Fruit fly (Drosophila melanogaster) whole organism, larva: Measurements from ENCODE around the gene CG9338.

Source experiments
- noc ChIP-seq: fragments of 200-800 bp; sonication (Bioruptor generic); optimal IDR thresholded peaks from 3 replicates; lab custom pipeline; 2019; ENCODE audit warnings: missing biosample characterization, mild to moderate bottlenecking, missing genetic modification characterization, moderate library complexity

CG9338 gene

DNA sequence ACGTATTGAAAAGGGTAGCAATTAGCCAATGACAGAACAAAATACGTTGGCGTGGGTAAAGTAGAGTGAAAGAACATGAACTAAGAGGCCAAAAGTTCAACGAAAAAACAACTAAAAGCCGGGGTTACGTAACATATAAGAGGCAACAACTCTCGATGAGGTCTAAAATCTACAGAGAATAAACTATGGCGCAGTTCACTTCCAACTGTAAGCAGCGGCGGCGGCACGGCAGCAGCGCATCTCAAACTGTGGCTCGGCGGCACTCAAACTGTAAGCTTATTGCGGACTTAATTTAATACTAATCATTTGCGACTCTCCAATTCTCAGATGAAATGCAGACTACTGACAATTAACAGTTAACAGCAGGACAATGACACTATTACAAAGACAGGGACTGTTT, 9.5 kb downstream of the CG9338 start:
- no peak for TF ChIP-seq noc (tag; lab: Kevin White, UChicago)

- no peak for TF ChIP-seq noc (tag; lab: Kevin White, UChicago)
Observed at dm6 chr2L:20878052-20878451, 13.0 kb downstream of the CG9338 start.

dm6 chr2L:20878463-20878862, 13.4 kb downstream of the CG9338 start:
- TF ChIP-seq noc (tag; lab: Kevin White, UChicago), result no peak

DNA sequence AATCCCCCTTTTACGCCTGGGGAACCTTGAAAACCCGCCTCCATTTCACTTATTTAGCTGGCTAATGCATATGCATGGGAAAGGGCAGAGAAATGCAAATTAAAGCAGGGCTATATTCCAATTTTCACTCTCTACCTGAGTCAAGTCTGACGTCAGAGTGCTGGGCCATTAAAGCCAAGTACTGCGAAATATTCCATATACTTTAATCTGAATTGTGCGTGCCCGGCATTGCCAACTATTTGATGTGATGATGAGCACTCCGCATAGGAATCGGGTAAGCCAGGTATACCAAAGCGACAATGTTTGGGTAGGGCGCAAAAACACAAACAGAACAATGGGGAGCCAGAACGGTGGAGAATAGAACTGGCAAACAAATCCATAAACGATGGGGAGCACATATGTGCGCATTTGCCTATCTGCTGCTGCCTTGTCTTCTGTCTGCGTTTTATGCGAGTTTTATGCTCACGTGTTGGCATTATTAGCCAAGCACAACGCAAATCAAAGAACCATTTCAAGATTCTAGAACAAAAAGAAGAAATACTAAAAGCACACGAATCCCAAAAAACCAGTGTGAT, 14.6 kb downstream of the CG9338 start:
- peak; percentile 33 for TF ChIP-seq noc (tag; lab: Kevin White, UChicago)

DNA sequence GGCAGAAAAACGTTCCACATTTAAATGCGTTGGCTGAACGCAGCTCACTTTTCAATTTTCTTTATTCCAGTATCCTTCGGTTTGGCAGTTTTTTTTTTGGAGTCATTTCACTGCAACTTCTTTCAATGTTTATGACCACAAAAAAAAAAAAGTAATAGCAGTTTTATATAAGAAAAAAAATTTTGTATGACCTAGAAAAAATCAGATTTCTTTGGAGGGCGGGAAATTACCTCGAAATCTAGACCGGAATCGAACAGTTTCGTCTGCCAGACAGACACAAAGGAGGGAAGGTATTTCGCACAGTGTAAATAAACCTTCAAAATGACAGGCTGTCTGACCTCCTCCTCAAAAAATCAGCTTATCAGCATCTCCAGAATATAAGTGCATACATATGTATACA, 15.5 kb downstream of the CG9338 start:
- no peak for TF ChIP-seq noc (tag; lab: Kevin White, UChicago)

dm6 chr2L:20881353-20882079, 16.5 kb downstream of the CG9338 start:
- TF ChIP-seq noc (tag; lab: Kevin White, UChicago), result peak; percentile 82

DNA sequence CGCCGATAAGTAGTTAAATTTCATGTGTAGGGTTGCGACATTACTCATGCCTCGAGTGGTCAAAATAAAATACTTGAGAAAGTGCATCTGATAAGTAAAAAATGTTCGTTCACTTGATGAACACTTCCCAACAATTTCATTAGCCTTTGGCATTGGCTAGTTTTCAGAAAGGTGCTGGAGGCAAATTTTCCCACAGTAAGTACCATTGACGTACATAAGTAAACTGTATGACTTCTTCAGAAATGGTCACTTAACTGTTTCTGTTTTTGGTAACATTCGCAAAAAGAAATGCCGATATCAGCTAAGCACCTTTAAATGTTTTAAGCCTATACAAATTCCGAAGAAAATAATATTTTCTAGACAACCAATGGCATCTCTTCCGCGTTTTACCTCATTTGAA, 18.1 kb downstream of the CG9338 start:
- no peak for TF ChIP-seq noc (tag; lab: Kevin White, UChicago)

- TF ChIP-seq noc (tag; lab: Kevin White, UChicago), result peak; percentile 67
Observed at dm6 chr2L:20883624-20884220, 18.7 kb downstream of the CG9338 start.

DNA sequence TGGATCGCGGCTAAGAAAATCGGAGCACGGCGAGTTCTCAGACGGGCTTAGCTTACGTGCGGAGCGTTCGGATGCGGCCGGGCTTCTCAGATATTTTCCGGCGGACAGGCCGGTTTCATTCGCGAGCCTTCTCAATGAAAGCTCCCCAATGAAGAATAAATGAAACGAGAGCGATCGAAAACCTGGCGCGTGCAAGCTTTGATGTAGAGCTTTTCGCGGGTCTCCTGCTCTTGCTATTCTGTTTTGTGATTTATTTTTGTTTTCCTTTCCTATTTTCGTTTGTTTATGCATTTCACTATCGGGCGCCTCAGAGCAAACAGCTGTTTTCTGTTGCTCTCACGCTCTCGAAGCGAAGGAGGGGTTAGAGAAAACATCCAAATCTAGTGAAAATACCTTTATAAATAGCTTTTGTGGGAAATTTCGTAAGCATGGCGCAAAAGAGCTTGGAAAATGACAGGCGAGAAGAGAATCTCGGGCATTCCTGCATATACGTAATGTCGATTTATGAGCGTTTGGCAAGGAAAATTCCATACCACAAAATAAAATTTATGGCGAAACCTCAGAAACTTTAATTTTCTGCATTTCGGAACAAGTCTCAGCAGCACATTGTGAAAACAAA, 21.0 kb downstream of the CG9338 start:
- TF ChIP-seq noc (tag; lab: Kevin White, UChicago), result peak; percentile 25

- no peak for TF ChIP-seq noc (tag; lab: Kevin White, UChicago)
Observed at dm6 chr2L:20887273-20887672, 22.3 kb downstream of the CG9338 start.

DNA sequence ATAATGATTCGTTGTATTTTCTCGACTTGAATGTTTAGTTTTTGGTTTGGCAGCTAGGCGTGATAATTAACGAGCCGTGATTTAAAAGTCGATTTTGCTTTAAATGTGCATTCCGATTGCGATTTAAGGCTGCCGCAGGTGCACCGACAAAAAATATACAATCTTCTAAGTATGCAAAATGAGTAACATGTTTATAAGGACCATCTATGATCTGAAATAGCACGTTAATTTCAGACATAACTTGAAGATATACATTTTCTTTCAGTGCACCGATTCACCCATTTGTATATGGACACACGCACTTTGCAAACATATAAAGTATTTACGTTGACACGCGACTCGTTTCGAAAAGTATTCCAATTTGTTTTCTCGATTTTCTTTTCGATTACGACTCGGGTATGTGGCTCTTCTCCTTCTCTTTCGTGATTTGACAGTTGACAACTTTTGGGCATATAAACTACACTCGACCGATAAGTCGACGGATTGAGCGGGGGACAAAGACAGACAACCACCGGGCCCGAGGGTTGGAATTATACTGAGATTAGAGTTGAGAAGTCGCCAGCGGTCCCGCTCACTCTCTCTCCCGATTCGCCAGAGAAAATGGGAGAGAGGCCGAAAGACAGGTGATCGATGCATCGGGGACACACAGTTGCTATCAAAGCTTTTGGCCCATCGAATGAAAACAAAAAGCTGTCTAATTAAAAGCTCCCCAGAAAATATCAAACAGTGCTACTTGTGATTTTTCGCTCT, 25.0 kb downstream of the CG9338 start:
- no peak for TF ChIP-seq noc (tag; lab: Kevin White, UChicago)

DNA sequence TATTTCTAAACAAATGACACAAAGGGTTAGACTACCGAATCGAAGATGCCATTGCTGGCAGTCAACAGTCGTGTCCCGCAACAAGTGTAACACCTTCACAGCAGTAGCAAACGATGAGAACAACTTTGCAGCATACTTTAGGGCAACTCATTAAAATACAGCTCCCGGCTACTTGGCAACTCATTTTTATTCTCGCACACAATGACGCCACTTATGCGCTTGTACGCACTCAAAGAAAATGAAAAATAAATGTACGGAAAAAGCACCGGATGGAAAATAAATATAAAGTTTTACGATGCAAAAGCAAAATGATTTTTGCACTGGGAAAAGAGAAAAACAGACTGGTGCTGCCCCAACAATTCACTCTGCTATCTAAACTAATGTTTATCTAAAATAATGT, 26.2 kb downstream of the CG9338 start:
- TF ChIP-seq noc (tag; lab: Kevin White, UChicago), result no peak

DNA sequence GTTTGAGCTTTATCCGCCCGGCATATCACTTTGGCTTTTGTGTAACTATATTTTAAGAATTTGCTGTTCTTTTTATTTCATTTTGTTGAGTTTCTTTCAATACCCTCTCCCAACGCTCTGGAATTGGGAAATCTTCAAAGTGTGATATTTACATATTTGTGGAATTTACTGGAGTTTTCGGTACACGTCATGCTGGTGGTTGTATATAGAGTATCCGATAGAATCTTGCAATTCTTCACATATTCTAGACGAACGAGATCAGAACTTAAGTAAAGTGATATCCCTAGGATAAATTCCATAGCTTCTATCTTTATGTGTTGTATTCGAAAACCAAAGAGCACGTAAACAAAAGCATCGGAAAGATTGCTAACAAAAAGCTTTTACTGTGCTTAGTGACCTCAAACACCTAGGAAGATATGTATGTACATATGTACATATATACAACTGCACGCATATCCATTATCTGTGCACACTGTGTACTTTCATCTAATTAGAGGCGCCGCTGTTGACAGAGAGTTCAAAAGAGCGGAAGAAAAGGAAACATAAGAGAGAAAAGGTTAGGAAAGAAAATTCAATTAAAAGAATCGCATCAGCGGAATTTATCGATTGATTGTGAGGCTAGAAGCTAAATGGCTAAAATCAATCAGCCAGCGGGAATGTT, 31.8 kb downstream of the CG9338 start:
- no peak for TF ChIP-seq noc (tag; lab: Kevin White, UChicago)

DNA sequence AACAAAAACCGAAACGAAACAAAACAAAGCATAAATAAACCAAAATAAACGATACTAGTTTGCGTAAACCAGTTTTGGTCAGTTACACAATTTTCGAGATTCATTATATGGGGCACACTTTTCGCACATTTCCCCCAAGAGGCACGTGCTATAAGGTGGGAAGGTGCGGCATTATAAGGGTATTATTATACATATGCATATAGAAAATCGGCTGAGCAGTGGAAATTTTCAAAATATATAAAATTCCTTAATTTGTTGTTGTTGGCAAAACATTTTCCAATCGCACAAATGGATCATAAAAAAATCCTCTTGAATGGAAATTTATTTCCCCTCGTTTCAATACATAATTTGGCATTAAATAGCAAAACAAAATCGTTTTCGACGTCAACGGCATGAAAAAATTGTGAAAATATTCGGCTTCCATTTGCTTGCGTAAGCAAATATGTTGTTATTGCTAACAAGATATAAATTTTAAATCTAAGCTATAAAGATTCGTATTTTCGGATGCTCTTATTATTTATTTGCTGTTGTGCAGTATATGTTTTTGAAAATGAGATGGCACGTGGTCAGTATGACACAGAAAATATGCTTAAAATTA, 33.6 kb downstream of the CG9338 start:
- no peak for TF ChIP-seq noc (tag; lab: Kevin White, UChicago)

DNA sequence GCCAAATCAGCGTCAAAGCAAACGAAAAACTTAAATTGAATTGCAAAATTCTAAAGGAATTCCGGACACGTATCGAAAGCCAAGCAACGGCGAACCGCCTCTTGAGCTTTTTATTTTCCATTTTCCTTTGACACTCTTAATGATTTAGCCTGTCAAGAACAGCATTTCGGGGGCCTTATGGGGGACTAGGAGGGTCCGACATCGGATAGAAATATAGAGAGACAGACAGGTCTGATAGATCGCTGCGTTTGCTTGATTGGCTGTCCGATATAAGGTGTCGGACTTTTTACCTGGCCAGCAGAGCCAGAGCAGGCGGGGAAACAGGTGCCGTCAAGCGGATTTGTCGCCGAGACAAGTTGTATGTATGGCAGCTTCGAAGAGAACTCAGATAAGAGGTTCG, 39.3 kb downstream of the CG9338 start:
- TF ChIP-seq noc (tag; lab: Kevin White, UChicago), result peak; percentile 73
